Worm (Caenorhabditis elegans) whole organism, young adult: ENCODE measurements around the gene unc-58.
"Not testable (repeated sequence)": the region's sequence is repeated elsewhere in the genome, so short reads cannot be mapped to it uniquely, and the experiment has no call there.

ENCODE experiments used
- B0035.1 ChIP-seq: sonication (generic microtip); optimal IDR thresholded peaks from 2 replicates; lab custom pipeline; 2016; ENCODE audit warnings: missing genetic modification characterization, mild to moderate bottlenecking, missing compliant biosample characterization, missing genotype, missing genetic modification reagents
- B0261.1 ChIP-seq: sonication (generic microtip); optimal IDR thresholded peaks from 2 replicates; lab custom pipeline; 2016; ENCODE audit warnings: mild to moderate bottlenecking, missing genetic modification characterization, moderate library complexity, missing compliant biosample characterization
- B0336.3 ChIP-seq: fragments of 200-800 bp; sonication (Bioruptor generic); IDR thresholded peaks from 2 replicates; pipeline ENCODE4 v1.3.6; 2022; ENCODE audit warnings: missing genetic modification characterization, missing compliant biosample characterization
- F10E7.11 ChIP-seq: sonication (generic microtip); optimal IDR thresholded peaks from 2 replicates; lab custom pipeline; 2017; ENCODE audit warnings: mild to moderate bottlenecking, missing genetic modification characterization, moderate library complexity, missing compliant biosample characterization
- F52B5.7 ChIP-seq: sonication (generic microtip); optimal IDR thresholded peaks from 2 replicates; lab custom pipeline; 2016; ENCODE audit warnings: mild to moderate bottlenecking, missing genetic modification characterization, missing compliant biosample characterization
- K12H6.12 ChIP-seq: fragments of 200-800 bp; sonication (Bioruptor generic); optimal IDR thresholded peaks from 2 replicates; lab custom pipeline; 2018; ENCODE audit warnings: mild to moderate bottlenecking, missing genetic modification characterization, missing compliant biosample characterization
- Y53G8AR.9 ChIP-seq: fragments of 200-800 bp; sonication (Bioruptor generic); conservative IDR thresholded peaks from 2 replicates; pipeline ENCODE4 v1.3.6; 2022; ENCODE audit warnings: missing genetic modification reagents, missing genetic modification characterization, missing compliant biosample characterization
- Y56A3A.18 ChIP-seq: fragments of 200-800 bp; sonication (Bioruptor generic); IDR thresholded peaks from 2 replicates; pipeline ENCODE4 v1.3.6; 2022; ENCODE audit warnings: missing genetic modification reagents, missing genetic modification characterization, missing compliant biosample characterization
- ama-1 ChIP-seq, 3 experiments: fragments of 150-350 bp in 1 of 3; sonication (generic microtip) in 2 of 3; optimal IDR thresholded peaks; 2 replicates each; lab custom pipeline; 2014 to 2018; ENCODE audit warnings: missing biosample characterization in 2 of 3, missing genetic modification characterization in 2 of 3, missing genetic modification reagents in 2 of 3
- aptf-3 ChIP-seq: fragments of 200-800 bp; sonication (Bioruptor generic); IDR thresholded peaks from 2 replicates; pipeline ENCODE4 v1.3.6; 2022; ENCODE audit warnings: missing genetic modification characterization, missing compliant biosample characterization
- atf-7 ChIP-seq: sonication (generic microtip); optimal IDR thresholded peaks from 2 replicates; lab custom pipeline; 2017; ENCODE audit warnings: mild to moderate bottlenecking, missing genetic modification characterization, missing compliant biosample characterization
- attf-5 ChIP-seq: fragments of 200-800 bp; sonication (Bioruptor generic); optimal IDR thresholded peaks from 2 replicates; lab custom pipeline; 2018; ENCODE audit warnings: mild to moderate bottlenecking, missing genetic modification characterization, missing compliant biosample characterization
- bed-1 ChIP-seq: fragments of 200-800 bp; sonication (Bioruptor generic); IDR thresholded peaks from 2 replicates; pipeline ENCODE4 v1.3.6; 2022; ENCODE audit warnings: missing genetic modification reagents, missing genetic modification characterization, missing compliant biosample characterization
- ceh-100 ChIP-seq: fragments of 200-800 bp; sonication (Bioruptor generic); IDR thresholded peaks from 2 replicates; pipeline ENCODE4 v1.3.6; 2022; ENCODE audit warnings: missing genetic modification reagents, missing genetic modification characterization, missing compliant biosample characterization
- ceh-27 ChIP-seq: fragments of 200-800 bp; sonication (Bioruptor generic); optimal IDR thresholded peaks from 2 replicates; lab custom pipeline; 2018; ENCODE audit warnings: mild to moderate bottlenecking, missing genetic modification characterization, moderate library complexity, missing compliant biosample characterization
- chd-7 ChIP-seq: sonication (generic microtip); optimal IDR thresholded peaks from 2 replicates; lab custom pipeline; 2016; ENCODE audit warnings: mild to moderate bottlenecking, missing genetic modification characterization, moderate library complexity, missing compliant biosample characterization
- die-1 ChIP-seq: sonication (generic microtip); optimal IDR thresholded peaks from 2 replicates; lab custom pipeline; 2016; ENCODE audit warnings: missing genotype, mild to moderate bottlenecking, missing genetic modification characterization, missing compliant biosample characterization
- dox-1 ChIP-seq: fragments of 200-800 bp; sonication (Bioruptor generic); IDR thresholded peaks from 2 replicates; pipeline ENCODE4 v1.3.6; 2022; ENCODE audit warnings: missing genetic modification reagents, missing genetic modification characterization, missing compliant biosample characterization
- egrh-3 ChIP-seq: fragments of 200-800 bp; sonication (Bioruptor generic); IDR thresholded peaks from 2 replicates; pipeline ENCODE4 v1.3.6; 2022; ENCODE audit warnings: missing genetic modification reagents, missing genetic modification characterization, missing compliant biosample characterization
- ekl-4 ChIP-seq: fragments of 200-800 bp; sonication (Bioruptor generic); IDR thresholded peaks from 2 replicates; pipeline ENCODE4 v1.3.6; 2022; ENCODE audit warnings: missing genetic modification reagents, missing genetic modification characterization, missing compliant biosample characterization
- gei-17 ChIP-seq: fragments of 200-800 bp; sonication (Bioruptor generic); optimal IDR thresholded peaks from 2 replicates; lab custom pipeline; 2018; ENCODE audit warnings: mild to moderate bottlenecking, missing genetic modification characterization, missing compliant biosample characterization
- him-1 ChIP-seq: sonication (generic microtip); optimal IDR thresholded peaks from 2 replicates; lab custom pipeline; 2016; ENCODE audit warnings: missing genotype, missing genetic modification reagents, missing genetic modification characterization, missing compliant biosample characterization
- hlh-12 ChIP-seq: sonication (generic microtip); optimal IDR thresholded peaks from 2 replicates; lab custom pipeline; 2016; ENCODE audit warnings: missing genetic modification characterization, missing compliant biosample characterization
- hmg-1.2 ChIP-seq: fragments of 200-800 bp; sonication (Bioruptor generic); IDR thresholded peaks from 2 replicates; pipeline ENCODE4 v1.3.6; 2022; ENCODE audit warnings: missing genetic modification reagents, missing genetic modification characterization, missing compliant biosample characterization
- hrde-1 ChIP-seq: sonication (generic microtip); optimal IDR thresholded peaks from 2 replicates; lab custom pipeline; 2016; ENCODE audit warnings: missing genetic modification characterization, mild to moderate bottlenecking, missing compliant biosample characterization, moderate library complexity, missing genotype, missing genetic modification reagents, borderline replicate concordance
- hsf-1 ChIP-seq: fragments of 200-800 bp; sonication (Bioruptor generic); IDR thresholded peaks from 2 replicates; pipeline ENCODE4 v1.3.6; 2022; ENCODE audit warnings: missing genetic modification reagents, missing genetic modification characterization, missing compliant biosample characterization
- lin-26 ChIP-seq: fragments of 200-800 bp; sonication (Bioruptor generic); IDR thresholded peaks from 2 replicates; pipeline ENCODE4 v1.3.6; 2022; ENCODE audit warnings: missing genetic modification reagents, missing genetic modification characterization, missing compliant biosample characterization
- lin-54 ChIP-seq: fragments of 200-800 bp; sonication (Bioruptor generic); optimal IDR thresholded peaks from 2 replicates; lab custom pipeline; 2018; ENCODE audit warnings: mild to moderate bottlenecking, missing genetic modification characterization, missing compliant biosample characterization
- lsy-27 ChIP-seq: sonication (generic microtip); optimal IDR thresholded peaks from 2 replicates; lab custom pipeline; 2017; ENCODE audit warnings: missing genetic modification characterization, mild to moderate bottlenecking, missing compliant biosample characterization, antibody characterized with exemption, missing genotype, borderline replicate concordance; ENCODE audit not compliant: insufficient read depth
- madf-3 ChIP-seq: fragments of 200-800 bp; sonication (Bioruptor generic); IDR thresholded peaks from 2 replicates; pipeline ENCODE4 v1.3.6; 2022; ENCODE audit warnings: missing genetic modification reagents, missing genetic modification characterization, missing compliant biosample characterization
- mes-4 ChIP-seq: sonication (generic microtip); optimal IDR thresholded peaks from 2 replicates; lab custom pipeline; 2016; ENCODE audit warnings: missing genotype, missing genetic modification characterization, missing compliant biosample characterization
- mxl-1 ChIP-seq: sonication (generic microtip); optimal IDR thresholded peaks from 2 replicates; lab custom pipeline; 2016; ENCODE audit warnings: missing genetic modification characterization, missing compliant biosample characterization
- nhr-80 ChIP-seq: sonication (generic microtip); optimal IDR thresholded peaks from 2 replicates; lab custom pipeline; 2016; ENCODE audit warnings: missing genetic modification characterization, missing compliant biosample characterization
- snpc-1.1 ChIP-seq: sonication (generic microtip); optimal IDR thresholded peaks from 2 replicates; lab custom pipeline; 2017; ENCODE audit warnings: missing genetic modification characterization, mild to moderate bottlenecking, missing compliant biosample characterization, antibody characterized with exemption, moderate library complexity, missing genotype, missing genetic modification reagents; ENCODE audit not compliant: insufficient read depth
- snpc-1.3 ChIP-seq: sonication (generic microtip); optimal IDR thresholded peaks from 2 replicates; lab custom pipeline; 2017; ENCODE audit warnings: missing genetic modification characterization, mild to moderate bottlenecking, missing compliant biosample characterization, antibody characterized with exemption, moderate library complexity, missing genotype, missing genetic modification reagents; ENCODE audit not compliant: insufficient read depth
- snpc-4 ChIP-seq, 5 experiments: fragments of 150-350 bp in 1 of 5; sonication (generic microtip) in 4 of 5; optimal IDR thresholded peaks; 2 replicates each; lab custom pipeline; 2014 to 2018; ENCODE audit warnings: missing genetic modification characterization in 5 of 5, missing biosample characterization in 3 of 5, antibody characterized with exemption in 2 of 5, mild to moderate bottlenecking in 2 of 5, missing compliant biosample characterization in 2 of 5, missing genotype in 2 of 5, moderate library complexity in 2 of 5, missing genetic modification reagents in 1 of 5
- tbx-9 ChIP-seq: sonication (generic microtip); optimal IDR thresholded peaks from 2 replicates; lab custom pipeline; 2016; ENCODE audit warnings: borderline replicate concordance, missing genetic modification characterization, inconsistent platforms, missing compliant biosample characterization
- xnd-1 ChIP-seq: sonication (generic microtip); optimal IDR thresholded peaks from 2 replicates; lab custom pipeline; 2016; ENCODE audit warnings: missing genotype, missing genetic modification reagents, missing genetic modification characterization, missing compliant biosample characterization
- zim-3 ChIP-seq: sonication (generic microtip); optimal IDR thresholded peaks from 2 replicates; lab custom pipeline; 2017; ENCODE audit warnings: mild to moderate bottlenecking, missing genetic modification characterization, moderate library complexity, missing compliant biosample characterization
- ztf-18 ChIP-seq: sonication (generic microtip); optimal IDR thresholded peaks from 2 replicates; lab custom pipeline; 2016; ENCODE audit warnings: missing genotype, mild to moderate bottlenecking, missing genetic modification characterization, missing compliant biosample characterization
- ztf-26 ChIP-seq: sonication (generic microtip); optimal IDR thresholded peaks from 2 replicates; lab custom pipeline; 2017; ENCODE audit warnings: missing genetic modification characterization, missing compliant biosample characterization

unc-58 gene

DNA sequence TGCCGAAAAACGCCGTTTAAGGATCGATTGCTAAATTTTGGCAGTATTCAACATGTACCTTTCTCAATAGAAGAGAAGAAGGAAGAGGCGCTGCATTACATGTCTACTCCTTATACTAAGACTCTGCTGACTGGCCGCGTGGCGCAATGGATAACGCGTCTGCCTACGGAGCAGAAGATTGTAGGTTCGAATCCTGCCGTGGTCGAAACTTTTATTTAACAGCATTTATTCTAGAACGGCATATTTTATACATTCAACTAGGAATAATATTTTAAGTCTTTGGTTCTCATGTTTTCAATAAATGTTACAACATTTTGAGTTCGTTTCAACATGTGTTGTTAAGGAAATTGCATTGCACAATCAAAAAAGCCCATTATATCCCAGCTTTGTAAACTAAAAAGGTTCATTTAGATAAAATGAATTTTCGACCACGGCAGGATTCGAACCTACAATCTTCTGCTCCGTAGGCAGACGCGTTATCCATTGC lies 393 bp downstream of the unc-58 start (continued):
- TF ChIP-seq Y53G8AR.9, result 0 out of 2 replicates have a peak, but pooled peaks have one; percentile 18
- peak; percentile 78 for TF ChIP-seq him-1 (tag; lab: Kevin White, UChicago)
- peak; percentile 35 for TF ChIP-seq hrde-1 (tag; lab: Kevin White, UChicago)
- TF ChIP-seq F52B5.7 (tag; lab: Kevin White, UChicago), result peak; percentile 67
- peak; percentile 23; the same call in 1 of the 2 replicates for TF ChIP-seq egrh-3 (GFP tag; lab: Robert Waterston, UW)
- peak; percentile 80 for TF ChIP-seq B0261.1
- TF ChIP-seq ama-1 (optimal IDR thresholded peaks at IDR 0.05; lab: Kevin White, UChicago), result not testable (repeated sequence)
- peak; percentile 54 to 81 for TF ChIP-seq ama-1 (GFP tag; optimal IDR thresholded peaks at IDR 0.05; lab: Kevin White, UChicago)
- peak; percentile 45 for TF ChIP-seq lin-54 (GFP tag; lab: Kevin White, UChicago)
- TF ChIP-seq gei-17 (GFP tag; lab: Kevin White, UChicago), result peak; percentile 40
- TF ChIP-seq attf-5 (GFP tag; lab: Kevin White, UChicago), result peak; percentile 56
- 0 out of 2 replicates have a peak, but pooled peaks have one; percentile 65 for TF ChIP-seq aptf-3 (GFP tag; lab: Robert Waterston, UW)
- TF ChIP-seq snpc-1.1 (tag; lab: Kevin White, UChicago), result peak; percentile 2
- peak; percentile 36 for TF ChIP-seq mxl-1
- TF ChIP-seq dox-1 (GFP tag; lab: Robert Waterston, UW), result peak; percentile 86; the same call in 1 of the 2 replicates
- peak; percentile 43 for TF ChIP-seq ceh-100 (GFP tag; lab: Robert Waterston, UW)
- TF ChIP-seq snpc-1.3, result peak; percentile 51
- peak; percentile 75; the same call in 1 of the 2 replicates for TF ChIP-seq Y56A3A.18 (GFP tag; lab: Robert Waterston, UW)
- peak; percentile 54 for TF ChIP-seq chd-7
- TF ChIP-seq hsf-1 (GFP tag; lab: Robert Waterston, UW), result peak; percentile 50; the same call in 1 of the 2 replicates
- TF ChIP-seq die-1, result peak; percentile 84
- peak; percentile 6; the same call in 1 of the 2 replicates for TF ChIP-seq bed-1 (GFP tag; lab: Robert Waterston, UW)
- TF ChIP-seq ztf-26 (tag; lab: Kevin White, UChicago), result peak; percentile 36
- 0 out of 2 replicates have a peak, but pooled peaks have one; percentile 38 for TF ChIP-seq ekl-4
- TF ChIP-seq hmg-1.2 (GFP tag; lab: Robert Waterston, UW), result peak; percentile 68
- TF ChIP-seq zim-3, result peak; percentile 31
- TF ChIP-seq hlh-12 (tag; lab: Kevin White, UChicago), result peak; percentile 43
- TF ChIP-seq ceh-27 (GFP tag; lab: Kevin White, UChicago), result peak; percentile 39
- TF ChIP-seq atf-7, result peak; percentile 22
- peak; percentile 50 for TF ChIP-seq ztf-18
- peak; percentile 63 for TF ChIP-seq mes-4
- TF ChIP-seq F10E7.11, result peak; percentile 73
- TF ChIP-seq snpc-4 (GFP tag; optimal IDR thresholded peaks at IDR 0.05; lab: Kevin White, UChicago), result peak; percentile 61
- peak; percentile 28 to 85 (median 56) for TF ChIP-seq snpc-4 (tag; optimal IDR thresholded peaks at IDR 0.05; lab: Kevin White, UChicago)
- peak; percentile 67 for TF ChIP-seq lsy-27 (tag; lab: Kevin White, UChicago)
- TF ChIP-seq B0336.3 (GFP tag; lab: Robert Waterston, UW), result peak; percentile 65; the same call in 1 of the 2 replicates
- TF ChIP-seq K12H6.12 (tag; lab: Kevin White, UChicago), result peak; percentile 19
- peak; percentile 84 for TF ChIP-seq lin-26 (GFP tag; lab: Robert Waterston, UW)

DNA sequence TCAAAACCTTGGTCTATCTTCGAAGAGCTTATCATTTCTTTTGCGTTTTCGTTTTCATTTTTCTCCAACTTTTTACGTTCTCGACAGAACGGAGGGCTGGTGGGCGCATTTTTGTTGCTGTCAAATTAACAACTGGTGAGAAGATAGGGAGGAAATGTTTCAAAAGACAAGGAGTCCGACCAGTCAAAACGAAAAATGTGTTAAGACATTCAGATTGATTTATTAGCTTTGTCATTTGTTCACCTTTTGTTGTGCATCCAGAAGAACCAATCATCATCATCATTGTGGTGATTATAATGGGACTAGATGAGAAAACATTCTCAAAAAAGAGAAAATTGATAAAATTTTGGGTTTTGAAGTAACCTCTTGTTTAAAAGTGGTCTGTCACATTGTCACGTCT lies 2.8 kb downstream of the unc-58 start:
- peak; percentile 18 for TF ChIP-seq nhr-80 (tag; lab: Kevin White, UChicago)
- no peak for TF ChIP-seq hrde-1 (tag; lab: Kevin White, UChicago)
- TF ChIP-seq B0035.1, result no peak
- TF ChIP-seq madf-3 (GFP tag; lab: Robert Waterston, UW), result no peak
- no peak for TF ChIP-seq tbx-9 (tag; lab: Kevin White, UChicago)
- TF ChIP-seq xnd-1, result no peak
